Worm (Caenorhabditis elegans) whole organism, L3 larva: ENCODE results near the gene grl-17.

Experiments used
- ama-1 ChIP-seq: fragments of 150-350 bp; optimal IDR thresholded peaks from 2 replicates; lab custom pipeline; 2018
- ceh-28 ChIP-seq: fragments of 150-350 bp; optimal IDR thresholded peaks from 2 replicates; lab custom pipeline; 2014; ENCODE audit warnings: missing biosample characterization, missing genetic modification reagents, missing genetic modification characterization
- ceh-82 ChIP-seq: fragments of 150-350 bp; optimal IDR thresholded peaks from 2 replicates; lab custom pipeline; 2014; ENCODE audit warnings: missing biosample characterization, missing genetic modification characterization
- elt-3 ChIP-seq, 3 experiments: fragments of 150-350 bp in 1 of 3; sonication (generic microtip) in 2 of 3; optimal IDR thresholded peaks; 2 replicates in 2 of 3; 4 replicates in 1 of 3; lab custom pipeline; 2014 to 2017; ENCODE audit warnings: missing biosample characterization in 3 of 3, missing genetic modification characterization in 3 of 3
- lin-15B ChIP-seq: fragments of 150-350 bp; optimal IDR thresholded peaks from 2 replicates; lab custom pipeline; 2014; ENCODE audit warnings: missing biosample characterization, missing genetic modification characterization
- lin-39 ChIP-seq: fragments of 150-350 bp; optimal IDR thresholded peaks from 2 replicates; lab custom pipeline; 2018; ENCODE audit warnings: missing biosample characterization, missing genetic modification reagents, missing genetic modification characterization
- mdl-1 ChIP-seq: fragments of 150-350 bp; optimal IDR thresholded peaks from 2 replicates; lab custom pipeline; 2014; ENCODE audit warnings: missing biosample characterization, missing genetic modification characterization
- nhr-11 ChIP-seq: fragments of 150-350 bp; optimal IDR thresholded peaks from 2 replicates; lab custom pipeline; 2014; ENCODE audit warnings: missing biosample characterization, missing genetic modification characterization
- nhr-237 ChIP-seq: fragments of 150-350 bp; optimal IDR thresholded peaks from 2 replicates; lab custom pipeline; 2014; ENCODE audit warnings: missing biosample characterization, missing genetic modification characterization
- nhr-25 ChIP-seq: sonication (generic microtip); optimal IDR thresholded peaks from 2 replicates; lab custom pipeline; 2017; ENCODE audit warnings: missing biosample characterization, missing genetic modification characterization
- nhr-76 ChIP-seq: fragments of 150-350 bp; sonication (generic microtip); optimal IDR thresholded peaks from 5 replicates; lab custom pipeline; 2014; ENCODE audit warnings: missing biosample characterization, missing genetic modification characterization
- pqm-1 ChIP-seq: fragments of 150-350 bp; optimal IDR thresholded peaks from 2 replicates; lab custom pipeline; 2017; ENCODE audit warnings: missing biosample characterization, missing genetic modification characterization, inconsistent platforms
- unc-39 ChIP-seq: sonication (generic microtip); optimal IDR thresholded peaks from 4 replicates; lab custom pipeline; 2017; ENCODE audit warnings: missing biosample characterization, missing genetic modification characterization

- no peak for TF ChIP-seq nhr-76 (tag; lab: Kevin White, UChicago)
- TF ChIP-seq ceh-82 (tag; lab: Kevin White, UChicago) = no peak
- TF ChIP-seq lin-39 (tag; lab: Kevin White, UChicago) = no peak
- TF ChIP-seq elt-3 (tag; optimal IDR thresholded peaks at IDR 0.05; lab: Kevin White, UChicago) = no peak
- TF ChIP-seq mdl-1 (tag; lab: Kevin White, UChicago) = no peak
- TF ChIP-seq nhr-11 (tag; lab: Kevin White, UChicago) = no peak
- no peak for TF ChIP-seq ama-1 (lab: Kevin White, UChicago)
- no peak for TF ChIP-seq lin-15B (tag; lab: Kevin White, UChicago)
- no peak for TF ChIP-seq nhr-25 (tag; lab: Kevin White, UChicago)
- TF ChIP-seq pqm-1 (tag; lab: Kevin White, UChicago) = no peak
- TF ChIP-seq unc-39 (tag; lab: Kevin White, UChicago) = no peak
- no peak for TF ChIP-seq nhr-237
- TF ChIP-seq ceh-28 = no peak
Observed at ce11 chrV:13598370-13598769, 34.6 kb upstream of the grl-17 start.
